Worm (Caenorhabditis elegans): ENCODE data around the gene cpl-1.

DNA sequence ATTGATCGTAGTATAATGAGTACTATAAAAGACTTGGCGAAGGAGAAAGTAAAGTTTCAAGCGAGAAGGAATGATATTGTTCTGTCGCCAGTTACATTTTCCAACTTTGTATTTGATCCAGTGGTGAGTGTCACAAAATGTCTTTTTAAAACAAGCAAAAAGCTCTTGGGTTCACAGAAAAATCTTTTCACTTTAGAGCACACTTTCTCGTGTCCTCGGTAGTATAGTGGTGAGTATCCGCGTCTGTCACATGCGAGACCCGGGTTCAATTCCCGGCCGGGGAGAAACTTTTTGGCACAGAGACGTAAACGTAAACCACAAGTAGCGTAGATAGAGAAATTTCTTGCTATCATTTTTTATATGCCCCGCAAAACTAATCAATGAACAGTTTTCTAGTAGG is 45.2 kb upstream of the cpl-1 start:
- no peak for TF ChIP-seq ets-7 (tag; optimal IDR thresholded peaks at IDR 0.05)
- no peak for TF ChIP-seq ama-1 (optimal IDR thresholded peaks at IDR 0.05)
- no peak for TF ChIP-seq pes-1 (GFP tag; IDR thresholded peaks at IDR 0.05)
- TF ChIP-seq tbx-37 (GFP tag; conservative IDR thresholded peaks at IDR 0.05): no peak
- no peak for TF ChIP-seq scrt-1 (GFP tag; IDR thresholded peaks at IDR 0.05)
- no peak for TF ChIP-seq tra-4 (tag; optimal IDR thresholded peaks at IDR 0.05)
- no peak for TF ChIP-seq flt-1 (GFP tag; IDR thresholded peaks at IDR 0.05)
- TF ChIP-seq B0310.2 (tag; optimal IDR thresholded peaks at IDR 0.05): no peak
- no peak for TF ChIP-seq aly-1 (tag; optimal IDR thresholded peaks at IDR 0.05)

Data from whole organism, early embryonic.